Fruit fly (Drosophila melanogaster) whole organism, embryonic: ENCODE data around the gene CG42366.

Source experiments
- Ada2b ChIP-seq: fragments of 200-800 bp; sonication (Bioruptor generic); IDR thresholded peaks from 2 replicates; pipeline ENCODE4 v1.3.6; 2022; ENCODE audit warnings: missing biosample characterization, missing genetic modification characterization
- Awh ChIP-seq: fragments of 200-800 bp; sonication (Bioruptor generic); IDR thresholded peaks from 2 replicates; pipeline ENCODE4, ENCODE4 v1.3.6; 2022; ENCODE audit warnings: missing biosample characterization, missing genetic modification characterization
- C15 ChIP-seq: fragments of 200-800 bp; sonication (Bioruptor generic); IDR thresholded peaks from 3 replicates; pipeline ENCODE4 v1.3.6; 2022; ENCODE audit warnings: missing biosample characterization, missing genetic modification characterization
- CG12071 ChIP-seq: fragments of 200-800 bp; sonication (Bioruptor generic); optimal IDR thresholded peaks from 3 replicates; lab custom pipeline; 2018; ENCODE audit warnings: missing biosample characterization, mild to moderate bottlenecking, missing genetic modification characterization
- CG1233 ChIP-seq: fragments of 200-800 bp; sonication (Bioruptor generic); optimal IDR thresholded peaks from 4 replicates; lab custom pipeline; 2018; ENCODE audit warnings: missing biosample characterization, mild to moderate bottlenecking, missing genetic modification characterization
- CG14667 ChIP-seq: fragments of 200-800 bp; sonication (Bioruptor generic); IDR thresholded peaks from 2 replicates; pipeline ENCODE4 v1.3.6; 2022; ENCODE audit warnings: missing biosample characterization, missing genetic modification characterization
- CG14965 ChIP-seq: fragments of 200-800 bp; sonication (Bioruptor generic); optimal IDR thresholded peaks from 2 replicates; lab custom pipeline; 2016; ENCODE audit warnings: missing biosample characterization, missing genetic modification characterization, borderline replicate concordance
- CG15011 ChIP-seq: fragments of 200-800 bp; sonication (Bioruptor generic); optimal IDR thresholded peaks from 3 replicates; lab custom pipeline; 2018; ENCODE audit warnings: missing biosample characterization, mild to moderate bottlenecking, missing genetic modification characterization
- CG15479 ChIP-seq: fragments of 200-800 bp; sonication (Bioruptor generic); optimal IDR thresholded peaks from 3 replicates; lab custom pipeline; 2019; ENCODE audit warnings: missing biosample characterization, mild to moderate bottlenecking, missing genetic modification characterization, moderate library complexity
- CG2129 ChIP-seq: fragments of 200-800 bp; sonication (Bioruptor generic); IDR thresholded peaks from 2 replicates; pipeline ENCODE4 v1.3.6; 2022; ENCODE audit warnings: missing biosample characterization, missing genetic modification characterization; ENCODE audit not compliant: partially characterized antibody
- CG2889 ChIP-seq: fragments of 200-800 bp; sonication (Bioruptor generic); IDR thresholded peaks from 3 replicates; pipeline ENCODE4 v1.3.6; 2022; ENCODE audit warnings: missing biosample characterization, missing genetic modification characterization
- CG31441 ChIP-seq: fragments of 200-800 bp; sonication (Bioruptor generic); IDR thresholded peaks from 2 replicates; pipeline ENCODE4 v1.3.6; 2022; ENCODE audit warnings: missing biosample characterization, missing genetic modification characterization
- CG32767 ChIP-seq: fragments of 200-800 bp; sonication (Bioruptor generic); IDR thresholded peaks from 2 replicates; pipeline ENCODE4 v1.3.6; 2022; ENCODE audit warnings: missing biosample characterization, missing genetic modification characterization
- CG33557 ChIP-seq: fragments of 200-800 bp; sonication (Bioruptor generic); optimal IDR thresholded peaks from 2 replicates; lab custom pipeline; 2019; ENCODE audit warnings: missing biosample characterization, mild to moderate bottlenecking, missing genetic modification characterization, moderate library complexity
- CG3995 ChIP-seq: fragments of 200-800 bp; sonication (Bioruptor generic); optimal IDR thresholded peaks from 3 replicates; lab custom pipeline; 2016; ENCODE audit warnings: missing biosample characterization, missing genetic modification characterization
- CG42726 ChIP-seq: fragments of 200-800 bp; sonication (Bioruptor generic); IDR thresholded peaks from 2 replicates; pipeline ENCODE4 v1.3.6; 2022; ENCODE audit warnings: missing biosample characterization, missing genetic modification characterization; ENCODE audit not compliant: partially characterized antibody
- CG43689 ChIP-seq: fragments of 200-800 bp; sonication (Bioruptor generic); IDR thresholded peaks from 2 replicates; pipeline ENCODE4 v1.3.6; 2022; ENCODE audit warnings: missing biosample characterization, missing genetic modification characterization
- CG4404 ChIP-seq: fragments of 200-800 bp; sonication (Bioruptor generic); IDR thresholded peaks from 2 replicates; pipeline ENCODE4 v1.3.6; 2022; ENCODE audit warnings: missing biosample characterization, missing genetic modification characterization
- CG5245 ChIP-seq: fragments of 200-800 bp; sonication (Bioruptor generic); optimal IDR thresholded peaks from 3 replicates; lab custom pipeline; 2016; ENCODE audit warnings: missing biosample characterization, missing genetic modification characterization
- CG5953 ChIP-seq: fragments of 200-800 bp; sonication (Bioruptor generic); IDR thresholded peaks from 2 replicates; pipeline ENCODE4 v1.3.6; 2022; ENCODE audit warnings: missing biosample characterization, missing genetic modification characterization
- CG7556 ChIP-seq: fragments of 200-800 bp; sonication (Bioruptor generic); optimal IDR thresholded peaks from 2 replicates; lab custom pipeline; 2017; ENCODE audit warnings: missing biosample characterization, mild to moderate bottlenecking, missing genetic modification characterization
- CG7987 ChIP-seq: fragments of 200-800 bp; sonication (Bioruptor generic); optimal IDR thresholded peaks from 2 replicates; lab custom pipeline; 2018; ENCODE audit warnings: missing biosample characterization, mild to moderate bottlenecking, missing genetic modification characterization, moderate library complexity
- CG9215 ChIP-seq: fragments of 200-800 bp; sonication (Bioruptor generic); IDR thresholded peaks from 2 replicates; pipeline ENCODE4 v1.3.6; 2022; ENCODE audit warnings: missing biosample characterization, missing genetic modification characterization
- Dref ChIP-seq: fragments of 200-800 bp; sonication (Bioruptor generic); IDR thresholded peaks from 2 replicates; pipeline ENCODE4 v1.3.6; 2022; ENCODE audit warnings: missing biosample characterization, missing genetic modification characterization
- Fer2 ChIP-seq: fragments of 200-800 bp; sonication (Bioruptor generic); optimal IDR thresholded peaks from 2 replicates; lab custom pipeline; 2018; ENCODE audit warnings: missing biosample characterization, mild to moderate bottlenecking, missing genetic modification characterization, moderate library complexity
- Gsc ChIP-seq: fragments of 200-800 bp; sonication (Bioruptor generic); IDR thresholded peaks from 2 replicates; pipeline ENCODE4 v1.3.6; 2022; ENCODE audit warnings: missing biosample characterization, missing genetic modification characterization
- HLH54F ChIP-seq: fragments of 200-800 bp; sonication (Bioruptor generic); optimal IDR thresholded peaks from 3 replicates; lab custom pipeline; 2016; ENCODE audit warnings: missing biosample characterization, missing genetic modification characterization
- MBD-R2 ChIP-seq: fragments of 200-800 bp; sonication (Bioruptor generic); IDR thresholded peaks from 2 replicates; pipeline ENCODE4 v1.3.6; 2022; ENCODE audit warnings: missing biosample characterization, missing genetic modification characterization
- Sry-β ChIP-seq: fragments of 200-800 bp; sonication (Bioruptor generic); optimal IDR thresholded peaks from 2 replicates; lab custom pipeline; 2018; ENCODE audit warnings: missing biosample characterization, mild to moderate bottlenecking, missing genetic modification characterization, moderate library complexity
- Taf1 ChIP-seq: fragments of 200-800 bp; sonication (Bioruptor generic); IDR thresholded peaks from 2 replicates; pipeline ENCODE4 v1.3.6; 2022; ENCODE audit warnings: missing biosample characterization, missing genetic modification characterization
- Trl ChIP-seq, 3 experiments: fragments of >200 bp in 2 of 3; fragments of 200-800 bp in 1 of 3; sonication (Bioruptor generic) in 1 of 3; optimal IDR thresholded peaks; 2 replicates in 1 of 3; 3 replicates in 2 of 3; lab custom pipeline; 2016 to 2017; ENCODE audit warnings: missing biosample characterization in 1 of 3, missing genetic modification characterization in 1 of 3
- amos ChIP-seq: fragments of 200-800 bp; sonication (Bioruptor generic); IDR thresholded peaks from 2 replicates; pipeline ENCODE4 v1.3.6; 2022; ENCODE audit warnings: missing biosample characterization, missing genetic modification characterization; ENCODE audit not compliant: partially characterized antibody
- ap ChIP-seq: fragments of 200-800 bp; sonication (Bioruptor generic); IDR thresholded peaks from 2 replicates; pipeline ENCODE4 v1.3.6; 2022; ENCODE audit warnings: missing biosample characterization, missing genetic modification characterization
- btn ChIP-seq: fragments of 200-800 bp; sonication (Bioruptor generic); optimal IDR thresholded peaks from 2 replicates; lab custom pipeline; 2016; ENCODE audit warnings: missing biosample characterization, missing genetic modification characterization
- croc ChIP-seq: fragments of 200-800 bp; sonication (Bioruptor generic); conservative IDR thresholded peaks from 3 replicates; pipeline ENCODE4 v1.3.6; 2022; ENCODE audit warnings: missing biosample characterization, missing genetic modification characterization
- da ChIP-seq: fragments of 200-800 bp; sonication (Bioruptor generic); optimal IDR thresholded peaks from 2 replicates; lab custom pipeline; 2016; ENCODE audit warnings: missing biosample characterization, missing genetic modification characterization
- dan ChIP-seq: fragments of 200-800 bp; sonication (Bioruptor generic); IDR thresholded peaks from 2 replicates; pipeline ENCODE4 v1.3.6; 2022; ENCODE audit warnings: missing biosample characterization, missing genetic modification characterization
- dm ChIP-seq: fragments of 200-800 bp; sonication (Bioruptor generic); optimal IDR thresholded peaks from 3 replicates; lab custom pipeline; 2016; ENCODE audit warnings: missing biosample characterization, missing genetic modification characterization
- gsb ChIP-seq: fragments of 200-800 bp; sonication (Bioruptor generic); IDR thresholded peaks from 2 replicates; pipeline ENCODE4 v1.3.6; 2022; ENCODE audit warnings: missing biosample characterization, missing genetic modification characterization
- hb ChIP-seq: fragments of 200-800 bp; sonication (Bioruptor generic); IDR thresholded peaks from 3 replicates; pipeline ENCODE4 v1.3.6; 2022; ENCODE audit warnings: missing biosample characterization, missing genetic modification characterization; ENCODE audit not compliant: partially characterized antibody
- hth ChIP-seq: fragments of >200 bp; optimal IDR thresholded peaks from 2 replicates; lab custom pipeline; 2017; ENCODE audit warnings: inconsistent platforms
- lmd ChIP-seq: fragments of 200-800 bp; sonication (Bioruptor generic); IDR thresholded peaks from 2 replicates; pipeline ENCODE4 v1.3.6; 2022; ENCODE audit warnings: missing biosample characterization, missing genetic modification characterization
- onecut ChIP-seq: fragments of 200-800 bp; sonication (Bioruptor generic); IDR thresholded peaks from 2 replicates; pipeline ENCODE4 v1.3.6; 2022; ENCODE audit warnings: missing biosample characterization, missing genetic modification characterization
- peb ChIP-seq: fragments of 200-800 bp; sonication (Bioruptor generic); IDR thresholded peaks from 2 replicates; pipeline ENCODE4 v1.3.6; 2022; ENCODE audit warnings: missing biosample characterization, missing genetic modification characterization
- so ChIP-seq: fragments of 200-800 bp; sonication (Bioruptor generic); IDR thresholded peaks from 3 replicates; pipeline ENCODE4 v1.3.6; 2022; ENCODE audit warnings: missing biosample characterization, missing genetic modification characterization
- ssp ChIP-seq: fragments of 200-800 bp; sonication (Bioruptor generic); IDR thresholded peaks from 2 replicates; pipeline ENCODE4 v1.3.6; 2022; ENCODE audit warnings: missing biosample characterization, missing genetic modification characterization
- tap ChIP-seq: fragments of 200-800 bp; optimal IDR thresholded peaks from 3 replicates; lab custom pipeline; 2019; ENCODE audit warnings: missing biosample characterization, mild to moderate bottlenecking, missing genetic modification characterization, moderate library complexity
- tna ChIP-seq: fragments of 200-800 bp; sonication (Bioruptor generic); IDR thresholded peaks from 2 replicates; pipeline ENCODE4 v1.3.6; 2022; ENCODE audit warnings: missing biosample characterization, missing genetic modification characterization; ENCODE audit not compliant: partially characterized antibody
- trh ChIP-seq: fragments of 200-800 bp; sonication (Bioruptor generic); optimal IDR thresholded peaks from 2 replicates; lab custom pipeline; 2016; ENCODE audit warnings: missing biosample characterization, missing genetic modification characterization
- wdn ChIP-seq: fragments of 200-800 bp; sonication (Bioruptor generic); IDR thresholded peaks from 2 replicates; pipeline ENCODE4 v1.3.6; 2022; ENCODE audit warnings: missing biosample characterization, missing genetic modification characterization
- yki ChIP-seq: fragments of >200 bp; optimal IDR thresholded peaks from 3 replicates; lab custom pipeline; 2018

The CG42366 gene

DNA sequence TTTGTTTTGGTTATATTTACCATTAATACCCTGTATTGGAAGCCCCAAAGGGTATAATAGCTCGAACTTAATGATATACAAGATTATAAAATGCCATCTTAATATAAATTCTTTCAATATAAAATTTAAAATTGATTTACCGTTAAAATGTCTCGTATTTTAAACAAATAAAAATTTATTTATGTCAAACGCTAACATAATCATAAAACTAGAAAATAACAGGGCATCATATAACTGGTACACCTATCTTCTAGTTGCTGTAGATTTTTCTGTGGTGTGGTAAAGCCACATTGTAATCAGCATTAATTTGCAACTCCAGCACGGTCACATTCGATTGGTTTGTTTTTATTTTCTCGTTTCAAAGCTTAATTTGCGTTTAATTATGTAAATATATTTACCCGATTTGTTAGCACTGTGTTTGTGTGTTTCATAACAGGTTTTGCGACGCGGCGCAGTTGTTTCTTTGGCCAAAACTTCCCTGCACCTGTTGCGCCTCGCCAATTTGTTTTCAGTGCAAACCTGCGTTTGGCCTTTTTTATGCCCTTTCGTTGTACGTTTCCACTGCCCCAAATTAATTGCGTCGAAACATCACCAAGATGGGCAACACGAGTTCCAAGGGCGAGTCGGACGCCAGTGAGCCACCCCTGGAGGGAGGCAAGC lies 32.2 kb downstream of the CG42366 start, which contains the start of the genes CG4658 and CG5846 (continued):
- TF ChIP-seq HLH54F (GFP tag; lab: Kevin White, UChicago) = peak; percentile 75
- TF ChIP-seq CG14667 (GFP tag; lab: Robert Waterston, UW) = peak; percentile 94
- no peak for TF ChIP-seq CG42726 (GFP tag; lab: Robert Waterston, UW)
- peak; percentile 78 for TF ChIP-seq Gsc (GFP tag; lab: Robert Waterston, UW)
- TF ChIP-seq CG5953 (GFP tag; lab: Robert Waterston, UW) = peak; percentile 86
- peak; percentile 92 for TF ChIP-seq tap (tag; lab: Kevin White, UChicago)
- peak; percentile 89 for TF ChIP-seq CG1233 (GFP tag; lab: Kevin White, UChicago)
- no peak for TF ChIP-seq Dref
- no peak for TF ChIP-seq hb
- TF ChIP-seq onecut (GFP tag; lab: Robert Waterston, UW) = peak; percentile 66
- TF ChIP-seq trh (GFP tag; lab: Kevin White, UChicago) = peak; percentile 80
- TF ChIP-seq dm = peak; percentile 48
- peak; percentile 86 for TF ChIP-seq CG15011 (GFP tag; lab: Kevin White, UChicago)
- peak; percentile 92 for TF ChIP-seq MBD-R2 (GFP tag; lab: Robert Waterston, UW)
- no peak for TF ChIP-seq hth (lab: Kevin White, UChicago)
- peak; percentile 89 for TF ChIP-seq croc (GFP tag; lab: Robert Waterston, UW)
- TF ChIP-seq CG33557 (GFP tag; lab: Kevin White, UChicago) = peak; percentile 83
- TF ChIP-seq CG5245 = peak; percentile 86
- TF ChIP-seq Fer2 (tag; lab: Kevin White, UChicago) = peak; percentile 79
- peak; percentile 89 for TF ChIP-seq CG2889
- TF ChIP-seq CG2129 (GFP tag; lab: Robert Waterston, UW) = no peak
- no peak for TF ChIP-seq CG15479 (GFP tag; lab: Kevin White, UChicago)
- TF ChIP-seq CG14965 (GFP tag; lab: Kevin White, UChicago) = no peak
- peak; percentile 39 for TF ChIP-seq Sry-β (GFP tag; lab: Kevin White, UChicago)
- TF ChIP-seq CG12071 = peak; percentile 66
- peak; percentile 96 for TF ChIP-seq CG32767 (GFP tag; lab: Robert Waterston, UW)
- TF ChIP-seq lmd (GFP tag; lab: Robert Waterston, UW) = peak; percentile 95
- TF ChIP-seq peb (GFP tag; lab: Robert Waterston, UW) = peak; percentile 95
- TF ChIP-seq gsb (GFP tag; lab: Robert Waterston, UW) = peak; percentile 80
- TF ChIP-seq Ada2b (GFP tag; lab: Robert Waterston, UW) = peak; percentile 93
- TF ChIP-seq CG43689 (GFP tag; lab: Robert Waterston, UW) = peak; percentile 64; the same call in 1 of the 2 replicates
- peak; percentile 91 for TF ChIP-seq CG4404 (GFP tag; lab: Robert Waterston, UW)
- peak; percentile 85 for TF ChIP-seq Taf1
- no peak for TF ChIP-seq btn (GFP tag; lab: Kevin White, UChicago)
- TF ChIP-seq CG7556 (GFP tag; lab: Kevin White, UChicago) = peak; percentile 92
- TF ChIP-seq wdn (GFP tag; lab: Robert Waterston, UW) = peak; percentile 87
- TF ChIP-seq CG31441 (GFP tag; lab: Robert Waterston, UW) = peak; percentile 97
- TF ChIP-seq ssp (GFP tag; lab: Robert Waterston, UW) = peak; percentile 88
- TF ChIP-seq tna (GFP tag; lab: Robert Waterston, UW) = no peak
- peak; percentile 97 for TF ChIP-seq Awh (GFP tag; lab: Robert Waterston, UW)
- TF ChIP-seq dan (GFP tag; lab: Robert Waterston, UW) = peak; percentile 50; the same call in 1 of the 2 replicates
- TF ChIP-seq yki (lab: Kevin White, UChicago) = no peak
- peak; percentile 78; the same call in 2 of the 3 replicates for TF ChIP-seq C15
- TF ChIP-seq amos (GFP tag; lab: Robert Waterston, UW) = no peak
- peak; percentile 93; the same call in 2 of the 3 replicates for TF ChIP-seq so (GFP tag; lab: Robert Waterston, UW)
- peak; percentile 94 for TF ChIP-seq ap (GFP tag; lab: Robert Waterston, UW)
- TF ChIP-seq Trl (optimal IDR thresholded peaks at IDR 0.05; lab: Kevin White, UChicago) = no peak
- TF ChIP-seq Trl (GFP tag; optimal IDR thresholded peaks at IDR 0.05; lab: Kevin White, UChicago) = peak; percentile 75
- peak; percentile 36 for TF ChIP-seq CG3995
- peak; percentile 82 for TF ChIP-seq da
- peak; percentile 90 for TF ChIP-seq CG9215 (GFP tag; lab: Robert Waterston, UW)
- TF ChIP-seq CG7987 (GFP tag; lab: Kevin White, UChicago) = peak; percentile 68
